Fruit fly (Drosophila melanogaster): Measurements from ENCODE around the gene hry.

DNA sequence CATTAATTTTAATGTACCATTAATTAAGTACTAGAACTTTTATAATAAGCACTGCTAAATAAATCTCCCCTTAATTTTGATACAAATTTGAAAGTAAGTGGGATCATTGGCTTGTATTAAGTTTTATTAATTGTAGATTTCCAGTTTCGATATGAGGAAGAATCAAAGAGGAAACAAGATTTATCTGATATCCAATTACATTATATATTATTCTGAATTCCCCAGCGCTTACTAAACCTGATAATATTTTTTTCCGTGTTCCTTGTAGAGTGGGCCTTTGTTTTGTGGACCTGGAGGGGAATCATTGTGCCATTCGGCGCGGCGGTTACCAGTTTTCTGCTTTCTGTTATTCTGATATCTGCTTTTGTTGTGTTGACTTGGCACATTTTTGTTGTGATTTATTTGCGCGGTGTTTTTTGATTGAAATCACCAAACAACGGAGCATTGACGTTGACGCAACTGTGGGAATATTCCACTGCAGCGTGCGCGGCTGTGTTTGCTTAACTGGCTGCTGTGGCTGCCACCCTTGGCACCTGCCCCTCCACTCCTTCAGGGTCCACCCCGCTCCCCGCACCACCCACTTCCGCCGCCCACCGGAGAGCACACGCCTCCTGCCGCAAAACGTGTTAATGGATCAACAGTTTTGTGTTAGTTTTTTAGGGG lies 9.0 kb downstream of the hry start:
- TF ChIP-seq psq (optimal IDR thresholded peaks at IDR 0.05) (no peak), ttk (optimal IDR thresholded peaks at IDR 0.05) (no peak), Sin3A (optimal IDR thresholded peaks at IDR 0.05) (no peak)
